Fruit fly (Drosophila melanogaster): ENCODE measurements around the gene CG42302.

The CG42302 gene

DNA sequence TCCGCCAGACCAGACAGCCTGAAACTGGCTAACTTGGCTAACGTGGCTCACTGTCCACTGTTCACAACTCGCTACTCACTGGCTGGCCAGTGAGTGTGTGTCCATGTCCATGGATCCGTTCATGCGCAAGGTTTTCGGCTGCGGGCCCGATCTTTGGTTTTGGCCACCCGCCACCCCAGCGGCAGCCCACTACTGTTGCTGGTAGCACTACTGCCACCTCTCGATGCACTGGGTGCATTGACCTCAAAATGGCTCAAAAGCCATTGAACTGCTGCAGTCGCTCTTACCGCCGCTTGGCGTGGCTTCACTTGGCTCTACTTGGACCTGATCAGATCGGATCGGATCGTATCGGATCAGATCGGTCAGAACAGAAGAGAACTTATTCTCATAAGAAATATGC is 44.1 kb downstream of the CG42302 start:
- TF ChIP-seq Clk (GFP tag; optimal IDR thresholded peaks at IDR 0.05) = no peak
- no peak for TF ChIP-seq CG12768 (GFP tag; optimal IDR thresholded peaks at IDR 0.05)
- no peak for TF ChIP-seq tj (GFP tag; optimal IDR thresholded peaks at IDR 0.05)
- no peak for TF ChIP-seq CG7101 (tag; optimal IDR thresholded peaks at IDR 0.05)
- TF ChIP-seq kay (GFP tag; ENCODE audit: borderline replicate concordance) = no peak
- no peak for TF ChIP-seq CG33017 (tag; optimal IDR thresholded peaks at IDR 0.05)
- no peak for TF ChIP-seq CG11617 (GFP tag; optimal IDR thresholded peaks at IDR 0.05)
- no peak for TF ChIP-seq bab1 (GFP tag; optimal IDR thresholded peaks at IDR 0.05)
- TF ChIP-seq ovo (GFP tag; optimal IDR thresholded peaks at IDR 0.05) = no peak
- no peak for TF ChIP-seq Hr96 (GFP tag; optimal IDR thresholded peaks at IDR 0.05)
- no peak for TF ChIP-seq pad (GFP tag; optimal IDR thresholded peaks at IDR 0.05)
- TF ChIP-seq Crg-1 (GFP tag; optimal IDR thresholded peaks at IDR 0.05) = no peak
- TF ChIP-seq CG1620 (GFP tag; optimal IDR thresholded peaks at IDR 0.05) = no peak
- no peak for TF ChIP-seq cic (GFP tag; optimal IDR thresholded peaks at IDR 0.05)
- no peak for TF ChIP-seq CG14711 (tag; optimal IDR thresholded peaks at IDR 0.05)

- TF ChIP-seq toe (GFP tag; optimal IDR thresholded peaks at IDR 0.05) = no peak
- no peak for TF ChIP-seq cic (GFP tag; optimal IDR thresholded peaks at IDR 0.05)
- TF ChIP-seq cnc (optimal IDR thresholded peaks at IDR 0.05) = no peak
- TF ChIP-seq Hr96 (GFP tag; optimal IDR thresholded peaks at IDR 0.05) = no peak
- no peak for TF ChIP-seq tj (GFP tag; optimal IDR thresholded peaks at IDR 0.05)
- no peak for TF ChIP-seq pad (GFP tag; optimal IDR thresholded peaks at IDR 0.05)
- no peak for TF ChIP-seq Clk (GFP tag; optimal IDR thresholded peaks at IDR 0.05)
- no peak for TF ChIP-seq ovo (GFP tag; optimal IDR thresholded peaks at IDR 0.05)
- TF ChIP-seq bab1 (GFP tag; optimal IDR thresholded peaks at IDR 0.05) = no peak
- TF ChIP-seq CG33017 (tag; optimal IDR thresholded peaks at IDR 0.05) = no peak
- TF ChIP-seq CG14711 (tag; optimal IDR thresholded peaks at IDR 0.05) = no peak
- TF ChIP-seq CG7045 (GFP tag; optimal IDR thresholded peaks at IDR 0.05) = no peak
- no peak for TF ChIP-seq CG12768 (GFP tag; optimal IDR thresholded peaks at IDR 0.05)
- TF ChIP-seq kay (GFP tag; ENCODE audit: borderline replicate concordance) = no peak
- TF ChIP-seq Mnt (GFP tag; optimal IDR thresholded peaks at IDR 0.05) = no peak
- TF ChIP-seq CG1620 (GFP tag; optimal IDR thresholded peaks at IDR 0.05) = no peak
Measured at dm6 chrX:18678876-18679275, 46.6 kb downstream of the CG42302 start.

DNA sequence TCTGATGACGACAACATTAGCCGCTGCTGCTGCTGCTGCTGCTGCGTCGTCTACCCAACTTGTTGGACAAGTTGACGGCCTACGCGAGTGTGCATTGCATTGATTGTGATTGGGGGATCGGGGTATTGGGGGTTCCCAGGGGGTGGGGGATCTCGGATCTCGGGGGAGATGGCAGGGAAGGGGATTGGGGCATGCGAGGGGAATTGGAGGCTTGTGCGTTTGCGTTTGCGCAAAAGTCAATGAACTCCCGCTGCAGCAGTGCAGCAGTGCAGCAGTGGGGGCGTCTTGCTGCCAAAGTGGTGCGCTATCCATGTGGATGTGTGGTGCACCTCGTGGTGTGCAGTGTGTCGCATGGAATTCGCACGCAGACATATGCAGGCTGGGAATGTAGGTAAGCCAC is 48.7 kb downstream of the CG42302 start:
- TF ChIP-seq Clk (GFP tag; optimal IDR thresholded peaks at IDR 0.05) (no peak), Mnt (GFP tag; optimal IDR thresholded peaks at IDR 0.05) (no peak), CG5204 (GFP tag; optimal IDR thresholded peaks at IDR 0.05) (no peak)

- TF ChIP-seq Hr96 (GFP tag; optimal IDR thresholded peaks at IDR 0.05) (no peak), bab1 (GFP tag; optimal IDR thresholded peaks at IDR 0.05) (no peak), kay (GFP tag; ENCODE audit: borderline replicate concordance) (no peak), CG14711 (tag; optimal IDR thresholded peaks at IDR 0.05) (no peak), CG33017 (tag; optimal IDR thresholded peaks at IDR 0.05) (no peak), cnc (optimal IDR thresholded peaks at IDR 0.05) (no peak), toe (GFP tag; optimal IDR thresholded peaks at IDR 0.05) (no peak), CG11617 (GFP tag; optimal IDR thresholded peaks at IDR 0.05) (no peak), CG7101 (tag; optimal IDR thresholded peaks at IDR 0.05) (no peak), CG1620 (GFP tag; optimal IDR thresholded peaks at IDR 0.05) (no peak)
Measured at dm6 chrX:18675702-18676101, 49.8 kb downstream of the CG42302 start.

DNA sequence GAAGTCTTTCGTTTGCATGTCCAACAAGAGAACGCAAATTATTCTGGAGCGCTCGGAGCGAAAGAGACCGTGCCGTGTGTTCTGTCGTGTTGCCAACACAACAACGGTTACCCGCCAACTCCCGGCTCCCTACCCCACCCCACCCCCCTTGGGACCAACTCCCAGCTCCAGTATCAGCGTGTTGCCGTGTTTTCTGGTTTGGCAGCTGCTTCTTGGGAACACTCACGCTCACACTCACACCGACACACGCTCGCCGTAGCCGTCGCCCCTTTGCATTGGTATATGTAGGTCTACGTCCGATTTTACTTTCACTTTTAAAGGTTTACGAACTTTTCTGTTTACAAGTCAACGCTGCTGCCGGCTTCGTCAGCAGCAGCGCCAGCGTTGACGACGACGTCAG is 50.2 kb downstream of the CG42302 start:
- no peak for TF ChIP-seq CG33017 (tag; optimal IDR thresholded peaks at IDR 0.05)
- TF ChIP-seq CG7045 (GFP tag; optimal IDR thresholded peaks at IDR 0.05) = no peak
- TF ChIP-seq kay (GFP tag; ENCODE audit: borderline replicate concordance) = no peak
- TF ChIP-seq Mnt (GFP tag; optimal IDR thresholded peaks at IDR 0.05) = no peak
- no peak for TF ChIP-seq Hr96 (GFP tag; optimal IDR thresholded peaks at IDR 0.05)
- no peak for TF ChIP-seq CG14711 (tag; optimal IDR thresholded peaks at IDR 0.05)
- TF ChIP-seq Clk (GFP tag; optimal IDR thresholded peaks at IDR 0.05) = no peak
- no peak for TF ChIP-seq cnc (optimal IDR thresholded peaks at IDR 0.05)
- no peak for TF ChIP-seq CG5204 (GFP tag; optimal IDR thresholded peaks at IDR 0.05)
- TF ChIP-seq CG11617 (GFP tag; optimal IDR thresholded peaks at IDR 0.05) = no peak
- no peak for TF ChIP-seq ovo (GFP tag; optimal IDR thresholded peaks at IDR 0.05)
- no peak for TF ChIP-seq toe (GFP tag; optimal IDR thresholded peaks at IDR 0.05)
- TF ChIP-seq CG7101 (tag; optimal IDR thresholded peaks at IDR 0.05) = no peak
- no peak for TF ChIP-seq bab1 (GFP tag; optimal IDR thresholded peaks at IDR 0.05)
- no peak for TF ChIP-seq CG1620 (GFP tag; optimal IDR thresholded peaks at IDR 0.05)
- TF ChIP-seq pad (GFP tag; optimal IDR thresholded peaks at IDR 0.05) = no peak
- TF ChIP-seq Crg-1 (GFP tag; optimal IDR thresholded peaks at IDR 0.05) = no peak
- no peak for TF ChIP-seq tj (GFP tag; optimal IDR thresholded peaks at IDR 0.05)
- no peak for TF ChIP-seq cic (GFP tag; optimal IDR thresholded peaks at IDR 0.05)

All from whole organism, adult.